Worm (Caenorhabditis elegans): ENCODE data around the gene ZK1010.2.

ce11 chrIII:12959286-12959685 lies 18.4 kb downstream of the ZK1010.2 start:
- TF ChIP-seq pqm-1 (tag; optimal IDR thresholded peaks at IDR 0.05) (peak; percentile 86), nhr-237 (tag; optimal IDR thresholded peaks at IDR 0.05) (no peak), fkh-10 (GFP tag; optimal IDR thresholded peaks at IDR 0.05) (no peak), nhr-28 (tag; optimal IDR thresholded peaks at IDR 0.05) (peak; percentile 88), ztf-7 (tag; optimal IDR thresholded peaks at IDR 0.05) (no peak), zag-1 (tag; optimal IDR thresholded peaks at IDR 0.05) (no peak), saeg-2 (GFP tag; IDR thresholded peaks at IDR 0.05) (no peak), mes-2 (tag; optimal IDR thresholded peaks at IDR 0.05; ENCODE audit: poor library complexity, severe bottlenecking) (no peak), nhr-41 (GFP tag; IDR thresholded peaks at IDR 0.05) (no peak)

All from whole organism, L4 larva.